Worm (Caenorhabditis elegans) whole organism, early embryonic: ENCODE measurements around the gene F41H8.2.

Experiments used
- B0310.2 ChIP-seq: sonication (generic microtip); optimal IDR thresholded peaks from 2 replicates; lab custom pipeline; 2016; ENCODE audit warnings: mild to moderate bottlenecking, missing genetic modification characterization, missing compliant biosample characterization
- F13C5.2 ChIP-seq: sonication (generic microtip); optimal IDR thresholded peaks from 2 replicates; lab custom pipeline; 2017; ENCODE audit warnings: mild to moderate bottlenecking, missing genetic modification characterization, inconsistent platforms, missing compliant biosample characterization
- aly-1 ChIP-seq: sonication (generic microtip); optimal IDR thresholded peaks from 2 replicates; lab custom pipeline; 2016; ENCODE audit warnings: missing genetic modification characterization, missing compliant biosample characterization
- ama-1 ChIP-seq: fragments of 150-350 bp; optimal IDR thresholded peaks from 2 replicates; lab custom pipeline; 2014
- ceh-13 ChIP-seq: fragments of 200-800 bp; sonication (Bioruptor generic); optimal IDR thresholded peaks from 2 replicates; lab custom pipeline; 2018; ENCODE audit warnings: mild to moderate bottlenecking, missing genetic modification characterization, missing compliant biosample characterization
- ceh-36 ChIP-seq: sonication (generic microtip); optimal IDR thresholded peaks from 2 replicates; lab custom pipeline; 2016; ENCODE audit warnings: missing genetic modification characterization, inconsistent platforms, missing compliant biosample characterization
- ets-7 ChIP-seq: sonication (generic microtip); optimal IDR thresholded peaks from 2 replicates; lab custom pipeline; 2016; ENCODE audit warnings: missing genotype, missing genetic modification characterization, missing compliant biosample characterization
- flt-1 ChIP-seq: fragments of 200-800 bp; sonication (Bioruptor generic); IDR thresholded peaks from 2 replicates; pipeline ENCODE4 v1.3.6; 2022; ENCODE audit warnings: missing genetic modification characterization, missing compliant biosample characterization
- hmbx-1 ChIP-seq: sonication (generic microtip); optimal IDR thresholded peaks from 2 replicates; lab custom pipeline; 2016; ENCODE audit warnings: mild to moderate bottlenecking, missing genetic modification characterization, missing compliant biosample characterization
- hmg-4 ChIP-seq: fragments of 200-800 bp; sonication (Bioruptor generic); optimal IDR thresholded peaks from 2 replicates; lab custom pipeline; 2018; ENCODE audit warnings: mild to moderate bottlenecking, missing genetic modification characterization, missing compliant biosample characterization
- hnd-1 ChIP-seq: sonication (generic microtip); optimal IDR thresholded peaks from 2 replicates; lab custom pipeline; 2016; ENCODE audit warnings: missing genetic modification characterization, missing compliant biosample characterization
- pes-1 ChIP-seq: fragments of 200-800 bp; sonication (Bioruptor generic); IDR thresholded peaks from 2 replicates; pipeline ENCODE4 v1.3.6; 2022; ENCODE audit warnings: missing genetic modification reagents, missing genetic modification characterization, missing compliant biosample characterization
- scrt-1 ChIP-seq: fragments of 200-800 bp; sonication (Bioruptor generic); IDR thresholded peaks from 2 replicates; pipeline ENCODE4 v1.3.6; 2022; ENCODE audit warnings: missing genetic modification characterization, missing compliant biosample characterization
- sea-1 ChIP-seq: fragments of 200-800 bp; sonication (Bioruptor generic); conservative IDR thresholded peaks from 2 replicates; pipeline ENCODE4 v1.3.6; 2022; ENCODE audit warnings: missing genetic modification characterization, missing compliant biosample characterization
- tbx-11 ChIP-seq: fragments of 200-800 bp; sonication (Bioruptor generic); IDR thresholded peaks from 2 replicates; pipeline ENCODE4 v1.3.6; 2022; ENCODE audit warnings: missing genetic modification characterization, missing compliant biosample characterization
- tbx-37 ChIP-seq: fragments of 200-800 bp; sonication (Bioruptor generic); conservative IDR thresholded peaks from 2 replicates; pipeline ENCODE4 v1.3.6; 2022; ENCODE audit warnings: missing genetic modification reagents, missing genetic modification characterization, missing compliant biosample characterization
- tra-4 ChIP-seq: sonication (generic microtip); optimal IDR thresholded peaks from 2 replicates; lab custom pipeline; 2017; ENCODE audit warnings: missing genetic modification characterization, missing compliant biosample characterization

F41H8.2 gene

DNA sequence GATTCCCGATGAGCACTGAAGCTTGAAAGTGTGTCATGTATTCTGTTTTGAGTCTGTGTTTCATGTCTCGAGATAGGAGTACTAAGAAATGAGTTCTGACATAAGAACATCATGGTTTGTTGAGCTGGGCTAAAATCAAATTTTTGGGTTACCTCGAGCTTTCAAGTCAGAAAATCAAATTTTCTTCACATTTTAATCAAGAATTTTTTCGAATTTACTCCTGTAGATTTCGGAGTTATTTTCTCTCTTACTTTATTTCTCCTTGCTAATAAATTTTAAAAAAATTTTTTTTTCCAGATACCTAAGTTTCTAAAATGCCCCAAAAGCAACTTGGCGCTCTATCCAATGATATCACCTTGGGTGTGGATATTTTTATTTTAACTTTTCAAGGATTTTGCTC, at the start of gene F41H8.2:
Gene F41H8.2 (plus strand): TSS at position 301 of the 400 bp plus-strand sequence.
- TF ChIP-seq ama-1: no peak
- no peak for TF ChIP-seq F13C5.2 (tag; lab: Kevin White, UChicago)
- no peak for TF ChIP-seq flt-1 (GFP tag; lab: Robert Waterston, UW)
- TF ChIP-seq scrt-1: no peak
- no peak for TF ChIP-seq ets-7 (tag; lab: Kevin White, UChicago)
- no peak for TF ChIP-seq B0310.2 (tag; lab: Kevin White, UChicago)
- no peak for TF ChIP-seq ceh-36 (tag; lab: Kevin White, UChicago)
- no peak for TF ChIP-seq aly-1 (tag; lab: Kevin White, UChicago)
- no peak for TF ChIP-seq tbx-11
- TF ChIP-seq hmg-4: no peak
- no peak for TF ChIP-seq pes-1 (GFP tag; lab: Robert Waterston, UW)
- TF ChIP-seq ceh-13: no peak
- TF ChIP-seq sea-1 (GFP tag; lab: Robert Waterston, UW): no peak
- no peak for TF ChIP-seq hmbx-1 (tag; lab: Kevin White, UChicago)

- TF ChIP-seq scrt-1 (no peak), F13C5.2 (tag; lab: Kevin White, UChicago) (no peak), aly-1 (tag; lab: Kevin White, UChicago) (no peak), flt-1 (GFP tag; lab: Robert Waterston, UW) (no peak), hnd-1 (tag; lab: Kevin White, UChicago) (no peak), ceh-36 (tag; lab: Kevin White, UChicago) (no peak)
These were observed 48.9 kb upstream of the F41H8.2 start, which contains the start of gene R09E12.9 for ce11 chrV:777285-777684. Gene R09E12.9 (plus strand): TSS chrV:777600.

- TF ChIP-seq hnd-1 (tag; lab: Kevin White, UChicago): no peak
- TF ChIP-seq tbx-11: no peak
- no peak for TF ChIP-seq F13C5.2 (tag; lab: Kevin White, UChicago)
- TF ChIP-seq B0310.2 (tag; lab: Kevin White, UChicago): no peak
- TF ChIP-seq ceh-36 (tag; lab: Kevin White, UChicago): no peak
- no peak for TF ChIP-seq tra-4 (tag; lab: Kevin White, UChicago)
- TF ChIP-seq ama-1: no peak
- TF ChIP-seq aly-1 (tag; lab: Kevin White, UChicago): no peak
- TF ChIP-seq flt-1 (GFP tag; lab: Robert Waterston, UW): no peak
- no peak for TF ChIP-seq hmg-4
- TF ChIP-seq tbx-37 (GFP tag; lab: Robert Waterston, UW): no peak
- TF ChIP-seq ets-7 (tag; lab: Kevin White, UChicago): no peak
- TF ChIP-seq scrt-1: no peak
- no peak for TF ChIP-seq ceh-13
- no peak for TF ChIP-seq pes-1 (GFP tag; lab: Robert Waterston, UW)
- no peak for TF ChIP-seq sea-1 (GFP tag; lab: Robert Waterston, UW)
These were observed 47.9 kb upstream of the F41H8.2 start, which contains the start of gene srbc-59 for ce11 chrV:778339-778738. Gene srbc-59 (plus strand): TSS chrV:778639.

- TF ChIP-seq tbx-37 (GFP tag; lab: Robert Waterston, UW): no peak
- no peak for TF ChIP-seq ceh-36 (tag; lab: Kevin White, UChicago)
- no peak for TF ChIP-seq hmbx-1 (tag; lab: Kevin White, UChicago)
- TF ChIP-seq hmg-4: no peak
- no peak for TF ChIP-seq sea-1 (GFP tag; lab: Robert Waterston, UW)
- no peak for TF ChIP-seq scrt-1
- TF ChIP-seq pes-1 (GFP tag; lab: Robert Waterston, UW): no peak
- TF ChIP-seq ceh-13: no peak
- TF ChIP-seq tra-4 (tag; lab: Kevin White, UChicago): no peak
- no peak for TF ChIP-seq tbx-11
- TF ChIP-seq hnd-1 (tag; lab: Kevin White, UChicago): no peak
- no peak for TF ChIP-seq ets-7 (tag; lab: Kevin White, UChicago)
- TF ChIP-seq B0310.2 (tag; lab: Kevin White, UChicago): no peak
- no peak for TF ChIP-seq F13C5.2 (tag; lab: Kevin White, UChicago)
These were observed 46.2 kb upstream of the F41H8.2 start, which contains the start of gene srbc-60 for ce11 chrV:779999-780398. Gene srbc-60 (plus strand): TSS chrV:780299.

DNA sequence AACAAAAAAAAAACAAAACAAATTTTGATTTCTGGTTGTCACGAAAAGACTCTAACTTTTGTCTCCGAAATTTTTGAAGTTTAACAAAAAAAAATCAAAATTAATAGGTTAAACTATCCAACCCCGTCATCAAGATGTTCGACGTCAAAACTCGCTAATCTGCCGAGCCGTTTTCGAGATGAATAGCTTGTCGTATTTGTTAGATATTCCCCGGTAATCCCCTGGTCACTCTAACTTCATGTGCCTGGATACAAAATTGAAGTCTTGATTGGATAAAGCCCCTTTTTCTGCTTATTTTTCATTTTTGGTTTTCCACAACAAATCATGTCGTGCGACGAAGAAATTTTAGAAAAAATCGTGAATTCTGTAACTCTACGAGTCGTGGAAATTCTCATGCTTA, 43.8 kb upstream of the F41H8.2 start, which contains the start of gene srab-16:
Gene srab-16 (plus strand): TSS at position 301 of the 400 bp plus-strand sequence.
- TF ChIP-seq ceh-13 (no peak), F13C5.2 (tag; lab: Kevin White, UChicago) (no peak), B0310.2 (tag; lab: Kevin White, UChicago) (no peak), ets-7 (tag; lab: Kevin White, UChicago) (no peak), flt-1 (GFP tag; lab: Robert Waterston, UW) (no peak)

DNA sequence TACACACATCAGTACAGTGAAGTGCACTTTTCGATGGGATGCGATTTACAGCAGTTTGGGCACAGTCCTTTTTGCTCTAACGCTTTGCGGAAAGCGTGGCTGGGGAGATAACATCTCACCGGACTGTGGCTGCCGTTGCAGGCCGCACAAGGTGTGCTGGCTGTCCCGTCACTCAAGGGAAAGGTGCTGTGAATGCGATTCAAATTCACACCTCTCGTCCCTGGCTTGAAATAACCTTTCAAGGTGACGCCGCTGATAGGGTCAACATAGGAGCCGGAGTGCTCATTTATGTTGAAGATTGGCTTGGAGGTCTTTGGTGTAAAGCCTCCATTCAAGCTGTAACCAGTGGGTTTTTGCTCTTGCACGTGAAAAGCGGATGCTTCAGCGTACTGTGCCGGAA, 32.1 kb upstream of the F41H8.2 start:
- no peak for TF ChIP-seq ets-7 (tag; lab: Kevin White, UChicago)
- TF ChIP-seq hmg-4: no peak
- TF ChIP-seq tbx-11: no peak
- no peak for TF ChIP-seq F13C5.2 (tag; lab: Kevin White, UChicago)
- TF ChIP-seq hnd-1 (tag; lab: Kevin White, UChicago): no peak
- no peak for TF ChIP-seq ceh-13
- no peak for TF ChIP-seq pes-1 (GFP tag; lab: Robert Waterston, UW)
- TF ChIP-seq tbx-37 (GFP tag; lab: Robert Waterston, UW): no peak
- TF ChIP-seq scrt-1: no peak
- TF ChIP-seq hmbx-1 (tag; lab: Kevin White, UChicago): no peak
- TF ChIP-seq ama-1: no peak
- TF ChIP-seq ceh-36 (tag; lab: Kevin White, UChicago): no peak
- no peak for TF ChIP-seq aly-1 (tag; lab: Kevin White, UChicago)
- TF ChIP-seq flt-1 (GFP tag; lab: Robert Waterston, UW): no peak
- no peak for TF ChIP-seq tra-4 (tag; lab: Kevin White, UChicago)
- no peak for TF ChIP-seq sea-1 (GFP tag; lab: Robert Waterston, UW)
- TF ChIP-seq B0310.2 (tag; lab: Kevin White, UChicago): no peak

- TF ChIP-seq tra-4 (tag; lab: Kevin White, UChicago) (no peak), F13C5.2 (tag; lab: Kevin White, UChicago) (no peak), ceh-13 (no peak), hmbx-1 (tag; lab: Kevin White, UChicago) (no peak), aly-1 (tag; lab: Kevin White, UChicago) (no peak), B0310.2 (tag; lab: Kevin White, UChicago) (no peak), sea-1 (GFP tag; lab: Robert Waterston, UW) (no peak), ets-7 (tag; lab: Kevin White, UChicago) (no peak), hmg-4 (no peak), flt-1 (GFP tag; lab: Robert Waterston, UW) (no peak), scrt-1 (no peak), ceh-36 (tag; lab: Kevin White, UChicago) (no peak), tbx-37 (GFP tag; lab: Robert Waterston, UW) (no peak), hnd-1 (tag; lab: Kevin White, UChicago) (no peak), ama-1 (no peak), tbx-11 (no peak), pes-1 (GFP tag; lab: Robert Waterston, UW) (no peak)
These were observed 29.0 kb upstream of the F41H8.2 start for ce11 chrV:797241-797640.
